Fruit fly (Drosophila melanogaster): ENCODE data around the gene isoQC.
A peak's percentile ranks its signal among the peaks of the same experiment; 100 is the strongest.
"Not testable (repeated sequence)": the region's sequence is repeated elsewhere in the genome, so short reads cannot be mapped to it uniquely, and the experiment has no call there.

The isoQC gene

DNA sequence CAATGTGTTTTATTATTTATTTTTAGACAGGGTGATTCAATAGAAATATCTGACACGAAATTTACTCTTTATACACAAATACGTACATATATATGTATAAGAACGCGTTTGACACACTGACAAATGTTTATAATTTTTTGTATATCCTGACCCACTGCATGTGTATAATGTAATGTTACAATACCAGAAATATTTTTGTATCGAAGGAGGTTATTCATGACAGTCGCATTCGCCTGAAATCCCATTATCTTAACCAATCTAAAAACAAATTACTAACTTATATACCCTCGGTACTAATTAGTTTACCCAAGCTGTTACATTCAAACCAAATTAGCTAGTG, 20.0 kb downstream of the isoQC start:
- TF ChIP-seq ey (GFP tag; optimal IDR thresholded peaks at IDR 0.05) = no peak
- no peak for TF ChIP-seq rgr (GFP tag; optimal IDR thresholded peaks at IDR 0.05)
- no peak for TF ChIP-seq dmrt93B (GFP tag; optimal IDR thresholded peaks at IDR 0.05)
- no peak for TF ChIP-seq HLH106 (tag; optimal IDR thresholded peaks at IDR 0.05)
- TF ChIP-seq brk (GFP tag; optimal IDR thresholded peaks at IDR 0.05) = no peak
- TF ChIP-seq Sp1 (GFP tag; optimal IDR thresholded peaks at IDR 0.05) = no peak
- no peak for TF ChIP-seq usp (GFP tag; optimal IDR thresholded peaks at IDR 0.05)
- TF ChIP-seq lola (GFP tag; optimal IDR thresholded peaks at IDR 0.05) = no peak
- no peak for TF ChIP-seq sage (GFP tag; optimal IDR thresholded peaks at IDR 0.05)
- TF ChIP-seq Jra (GFP tag; optimal IDR thresholded peaks at IDR 0.05) = no peak
- TF ChIP-seq jim (GFP tag; optimal IDR thresholded peaks at IDR 0.05) = no peak
- TF ChIP-seq dl (GFP tag; optimal IDR thresholded peaks at IDR 0.05; ENCODE audit: insufficient read depth in 1 of 2, partially characterized antibody in 2 of 2) = no peak
- no peak for TF ChIP-seq Myc (optimal IDR thresholded peaks at IDR 0.05)
- TF ChIP-seq foxo (GFP tag; optimal IDR thresholded peaks at IDR 0.05) = no peak
- TF ChIP-seq Hnf4 (GFP tag; optimal IDR thresholded peaks at IDR 0.05) = no peak
- TF ChIP-seq Mio (GFP tag; optimal IDR thresholded peaks at IDR 0.05) = no peak

- no peak for TF ChIP-seq dmrt93B (GFP tag; optimal IDR thresholded peaks at IDR 0.05)
- no peak for TF ChIP-seq Rel (GFP tag; optimal IDR thresholded peaks at IDR 0.05)
- TF ChIP-seq Rel (tag; optimal IDR thresholded peaks at IDR 0.05) = peak; percentile 31
Measured at dm6 chr3L:20494780-20495591, 20.7 kb downstream of the isoQC start, which contains the start of gene ZnT77C. TSS of gene ZnT77C (minus strand) at chr3L:20494921.

DNA sequence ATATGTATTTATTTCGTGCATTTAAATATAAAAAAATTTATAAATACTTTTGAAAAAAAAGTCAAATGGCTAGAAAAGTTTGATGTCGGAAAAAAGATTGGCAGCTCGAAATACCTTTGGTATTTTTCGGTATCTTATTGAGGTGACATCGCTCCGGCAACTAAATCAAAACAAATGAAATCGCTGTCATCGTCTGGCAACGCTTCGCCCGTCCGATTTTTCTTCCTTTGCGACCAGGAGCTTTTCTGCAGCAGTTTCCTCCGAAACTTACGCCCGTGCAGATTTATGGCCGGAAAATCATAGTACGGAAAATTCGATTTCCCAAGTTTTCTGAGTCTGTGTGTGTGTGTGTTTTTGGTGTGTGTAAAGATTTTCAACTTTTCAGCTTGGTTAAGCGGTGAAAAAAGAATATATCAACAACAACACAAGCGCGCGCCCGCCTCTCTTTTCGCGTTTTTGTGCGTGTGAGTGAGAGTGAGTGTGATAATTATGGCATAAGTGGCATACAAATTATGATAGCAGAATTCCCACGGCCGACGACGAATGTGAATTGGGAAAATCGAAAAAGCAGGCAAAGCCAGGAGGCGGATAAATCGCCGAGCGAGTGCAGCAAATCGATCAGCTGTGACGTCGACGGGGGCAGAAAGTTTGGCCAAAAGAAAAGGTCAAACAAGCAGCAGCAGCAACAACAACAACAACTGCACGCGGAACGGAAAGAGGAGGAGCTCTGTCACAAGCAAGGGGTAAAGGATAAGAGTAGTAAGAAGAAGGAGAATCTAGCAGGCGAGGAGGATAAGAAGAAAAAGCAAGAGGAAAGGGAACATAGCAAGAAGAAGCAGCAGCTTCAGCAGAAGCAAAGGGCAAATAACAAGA, 23.1 kb downstream of the isoQC start, which contains the start of gene CG32425:
TSS of gene CG32425 (plus strand) at position 200 of the 873 bp plus-strand sequence.
- TF ChIP-seq HLH106 (tag; optimal IDR thresholded peaks at IDR 0.05) (peak; percentile 4), Hr78 (GFP tag; optimal IDR thresholded peaks at IDR 0.05) (no peak), Myc (optimal IDR thresholded peaks at IDR 0.05) (peak; percentile 18), jim (GFP tag; optimal IDR thresholded peaks at IDR 0.05) (no peak), sage (GFP tag; optimal IDR thresholded peaks at IDR 0.05) (no peak), Vsx2 (GFP tag; optimal IDR thresholded peaks at IDR 0.05; ENCODE audit: partially characterized antibody) (no peak), foxo (GFP tag; optimal IDR thresholded peaks at IDR 0.05) (peak in 1 of 2 experiments; percentile 37), h (GFP tag; optimal IDR thresholded peaks at IDR 0.05) (peak; percentile 24), fru (GFP tag; optimal IDR thresholded peaks at IDR 0.05) (peak; percentile 25), Dif (GFP tag; optimal IDR thresholded peaks at IDR 0.05; ENCODE audit: partially characterized antibody) (no peak), psq (GFP tag; optimal IDR thresholded peaks at IDR 0.05) (peak; percentile 67), Rel (GFP tag; optimal IDR thresholded peaks at IDR 0.05) (no peak), Rel (tag; optimal IDR thresholded peaks at IDR 0.05) (peak; percentile 8), Hr83 (GFP tag; optimal IDR thresholded peaks at IDR 0.05; ENCODE audit: poor library complexity, severe bottlenecking) (no peak), N (GFP tag; optimal IDR thresholded peaks at IDR 0.05) (no peak)

dm6 chr3L:20498204-20498603, 23.9 kb downstream of the isoQC start:
- TF ChIP-seq Jra (GFP tag; optimal IDR thresholded peaks at IDR 0.05) = no peak
- TF ChIP-seq Dfd (GFP tag; optimal IDR thresholded peaks at IDR 0.05) = peak; percentile 87

DNA sequence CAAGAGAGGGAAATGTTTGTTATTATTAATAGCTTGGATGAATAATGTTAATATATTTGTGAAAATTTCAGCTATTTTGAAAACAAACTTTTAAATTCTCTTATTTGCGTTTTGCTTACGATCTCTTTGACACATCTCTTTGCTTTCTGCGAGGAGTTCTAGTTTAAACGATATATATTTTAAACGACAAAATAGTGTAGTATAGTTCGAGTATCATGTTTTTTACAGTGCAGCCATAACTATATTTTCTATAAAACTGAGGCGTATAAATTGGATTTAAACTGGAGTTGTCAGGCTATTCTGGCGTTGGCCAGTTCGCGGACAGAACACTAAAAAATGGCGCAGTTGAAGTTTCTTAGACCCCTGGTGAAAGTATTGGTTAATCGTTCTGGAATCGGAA, 25.3 kb downstream of the isoQC start, which contains the start of gene CG18281:
TSS of gene CG18281 (plus strand) at position 301 of the 400 bp plus-strand sequence.
- not testable (repeated sequence) for TF ChIP-seq Rel (GFP tag; optimal IDR thresholded peaks at IDR 0.05); Rel (tag; optimal IDR thresholded peaks at IDR 0.05); rgr (GFP tag; optimal IDR thresholded peaks at IDR 0.05); pan (optimal IDR thresholded peaks at IDR 0.05)

Data from whole organism, wandering third instar larva.